Worm (Caenorhabditis elegans) whole organism, L3 larva: ENCODE data around the gene K08D12.8.

Source experiments
- R02D3.7 ChIP-seq: fragments of 150-350 bp; optimal IDR thresholded peaks from 2 replicates; lab custom pipeline; 2014; ENCODE audit warnings: missing biosample characterization, missing genetic modification characterization
- ZK546.5 ChIP-seq: sonication (generic microtip); optimal IDR thresholded peaks from 2 replicates; lab custom pipeline; 2017; ENCODE audit warnings: missing biosample characterization, missing genetic modification characterization
- aly-2 ChIP-seq: fragments of 150-350 bp; optimal IDR thresholded peaks from 2 replicates; lab custom pipeline; 2014; ENCODE audit warnings: missing biosample characterization, missing genetic modification characterization
- ama-1 ChIP-seq: fragments of 150-350 bp; optimal IDR thresholded peaks from 2 replicates; lab custom pipeline; 2018
- ceh-16 ChIP-seq: sonication (generic microtip); optimal IDR thresholded peaks from 2 replicates; lab custom pipeline; 2017; ENCODE audit warnings: missing biosample characterization, missing genetic modification characterization
- ceh-28 ChIP-seq: fragments of 150-350 bp; optimal IDR thresholded peaks from 2 replicates; lab custom pipeline; 2014; ENCODE audit warnings: missing biosample characterization, missing genetic modification reagents, missing genetic modification characterization
- ceh-82 ChIP-seq: fragments of 150-350 bp; optimal IDR thresholded peaks from 2 replicates; lab custom pipeline; 2014; ENCODE audit warnings: missing biosample characterization, missing genetic modification characterization
- egl-27 ChIP-seq: sonication (generic microtip); optimal IDR thresholded peaks from 4 replicates; lab custom pipeline; 2017; ENCODE audit warnings: missing biosample characterization, missing genetic modification reagents, missing genetic modification characterization
- egl-5 ChIP-seq: fragments of 150-350 bp; optimal IDR thresholded peaks from 2 replicates; lab custom pipeline; 2017; ENCODE audit warnings: missing biosample characterization, missing genetic modification reagents, missing genetic modification characterization, inconsistent platforms
- elt-1 ChIP-seq: fragments of 150-350 bp; optimal IDR thresholded peaks from 2 replicates; lab custom pipeline; 2014; ENCODE audit warnings: missing biosample characterization, missing genetic modification characterization
- elt-2 ChIP-seq: sonication (generic microtip); optimal IDR thresholded peaks from 2 replicates; lab custom pipeline; 2016; ENCODE audit warnings: missing genetic modification reagents, mild to moderate bottlenecking, missing genetic modification characterization, missing compliant biosample characterization
- elt-3 ChIP-seq, 3 experiments: fragments of 150-350 bp in 1 of 3; sonication (generic microtip) in 2 of 3; optimal IDR thresholded peaks; 2 replicates in 2 of 3; 4 replicates in 1 of 3; lab custom pipeline; 2014 to 2017; ENCODE audit warnings: missing biosample characterization in 3 of 3, missing genetic modification characterization in 3 of 3
- eor-1 ChIP-seq, 2 experiments: fragments of 150-350 bp; optimal IDR thresholded peaks; 2 replicates each; lab custom pipeline; 2014 to 2018; ENCODE audit warnings: missing biosample characterization in 2 of 2, missing genetic modification characterization in 2 of 2
- fkh-10 ChIP-seq: sonication (generic microtip); optimal IDR thresholded peaks from 2 replicates; lab custom pipeline; 2017; ENCODE audit warnings: missing biosample characterization, missing genetic modification reagents, missing genetic modification characterization
- fkh-2 ChIP-seq: fragments of 150-350 bp; optimal IDR thresholded peaks from 2 replicates; lab custom pipeline; 2014; ENCODE audit warnings: missing biosample characterization, missing genetic modification reagents, missing genetic modification characterization
- fos-1 ChIP-seq: fragments of 150-350 bp; optimal IDR thresholded peaks from 2 replicates; lab custom pipeline; 2014; ENCODE audit warnings: missing biosample characterization, missing genetic modification characterization
- hmg-11 ChIP-seq: sonication (generic microtip); optimal IDR thresholded peaks from 2 replicates; lab custom pipeline; 2016; ENCODE audit warnings: missing genetic modification characterization, missing compliant biosample characterization
- jun-1 ChIP-seq: fragments of 150-350 bp; optimal IDR thresholded peaks from 2 replicates; lab custom pipeline; 2014; ENCODE audit warnings: missing biosample characterization, missing genetic modification reagents, missing genetic modification characterization
- lin-15B ChIP-seq: fragments of 150-350 bp; optimal IDR thresholded peaks from 2 replicates; lab custom pipeline; 2014; ENCODE audit warnings: missing biosample characterization, missing genetic modification characterization
- lin-39 ChIP-seq: fragments of 150-350 bp; optimal IDR thresholded peaks from 2 replicates; lab custom pipeline; 2018; ENCODE audit warnings: missing biosample characterization, missing genetic modification reagents, missing genetic modification characterization
- lsy-12 ChIP-seq: sonication (generic microtip); optimal IDR thresholded peaks from 2 replicates; lab custom pipeline; 2016; ENCODE audit warnings: mild to moderate bottlenecking, missing genetic modification characterization, missing compliant biosample characterization
- mml-1 ChIP-seq: fragments of 150-350 bp; sonication (generic microtip); optimal IDR thresholded peaks from 3 replicates; lab custom pipeline; 2014; ENCODE audit warnings: missing biosample characterization, missing genetic modification characterization
- nfya-1 ChIP-seq: sonication (generic microtip); optimal IDR thresholded peaks from 2 replicates; lab custom pipeline; 2017; ENCODE audit warnings: missing genetic modification characterization, mild to moderate bottlenecking, missing compliant biosample characterization, antibody characterized with exemption, moderate library complexity; ENCODE audit not compliant: insufficient read depth
- nhr-12 ChIP-seq: fragments of 150-350 bp; optimal IDR thresholded peaks from 2 replicates; lab custom pipeline; 2014; ENCODE audit warnings: missing biosample characterization, missing genetic modification characterization
- nhr-23 ChIP-seq: fragments of 150-350 bp; optimal IDR thresholded peaks from 2 replicates; lab custom pipeline; 2014; ENCODE audit warnings: missing biosample characterization, missing genetic modification reagents, missing genetic modification characterization
- nhr-237 ChIP-seq: fragments of 150-350 bp; optimal IDR thresholded peaks from 2 replicates; lab custom pipeline; 2014; ENCODE audit warnings: missing biosample characterization, missing genetic modification characterization
- nhr-25 ChIP-seq: sonication (generic microtip); optimal IDR thresholded peaks from 2 replicates; lab custom pipeline; 2017; ENCODE audit warnings: missing biosample characterization, missing genetic modification characterization
- nhr-43 ChIP-seq: sonication (generic microtip); optimal IDR thresholded peaks from 2 replicates; lab custom pipeline; 2016; ENCODE audit warnings: mild to moderate bottlenecking, missing genetic modification characterization, missing compliant biosample characterization; ENCODE audit not compliant: poor library complexity, severe bottlenecking
- nhr-67 ChIP-seq: fragments of 150-350 bp; optimal IDR thresholded peaks from 2 replicates; lab custom pipeline; 2014; ENCODE audit warnings: missing biosample characterization, missing genetic modification characterization
- nhr-76 ChIP-seq: fragments of 150-350 bp; sonication (generic microtip); optimal IDR thresholded peaks from 5 replicates; lab custom pipeline; 2014; ENCODE audit warnings: missing biosample characterization, missing genetic modification characterization
- nhr-77 ChIP-seq: fragments of 150-350 bp; optimal IDR thresholded peaks from 2 replicates; lab custom pipeline; 2014; ENCODE audit warnings: missing biosample characterization, missing genetic modification characterization
- pha-4 ChIP-seq: fragments of 150-350 bp; optimal IDR thresholded peaks from 2 replicates; lab custom pipeline; 2014; ENCODE audit warnings: missing biosample characterization, missing genetic modification reagents, missing genetic modification characterization
- skn-1 ChIP-seq: fragments of 150-350 bp; optimal IDR thresholded peaks from 2 replicates; lab custom pipeline; 2014; ENCODE audit warnings: missing biosample characterization, missing genetic modification characterization
- snpc-4 ChIP-seq: fragments of 150-350 bp; optimal IDR thresholded peaks from 2 replicates; lab custom pipeline; 2014; ENCODE audit warnings: missing biosample characterization, missing genetic modification characterization
- tbx-2 ChIP-seq: sonication (generic microtip); optimal IDR thresholded peaks from 2 replicates; lab custom pipeline; 2016; ENCODE audit warnings: mild to moderate bottlenecking, missing genetic modification characterization, missing compliant biosample characterization
- unc-39 ChIP-seq: sonication (generic microtip); optimal IDR thresholded peaks from 4 replicates; lab custom pipeline; 2017; ENCODE audit warnings: missing biosample characterization, missing genetic modification characterization
- ztf-11 ChIP-seq: fragments of 150-350 bp; optimal IDR thresholded peaks from 2 replicates; lab custom pipeline; 2014; ENCODE audit warnings: missing biosample characterization, missing genetic modification characterization
- ztf-4 ChIP-seq: fragments of 150-350 bp; optimal IDR thresholded peaks from 2 replicates; lab custom pipeline; 2014; ENCODE audit warnings: missing biosample characterization, missing genetic modification characterization

The K08D12.8 gene

DNA sequence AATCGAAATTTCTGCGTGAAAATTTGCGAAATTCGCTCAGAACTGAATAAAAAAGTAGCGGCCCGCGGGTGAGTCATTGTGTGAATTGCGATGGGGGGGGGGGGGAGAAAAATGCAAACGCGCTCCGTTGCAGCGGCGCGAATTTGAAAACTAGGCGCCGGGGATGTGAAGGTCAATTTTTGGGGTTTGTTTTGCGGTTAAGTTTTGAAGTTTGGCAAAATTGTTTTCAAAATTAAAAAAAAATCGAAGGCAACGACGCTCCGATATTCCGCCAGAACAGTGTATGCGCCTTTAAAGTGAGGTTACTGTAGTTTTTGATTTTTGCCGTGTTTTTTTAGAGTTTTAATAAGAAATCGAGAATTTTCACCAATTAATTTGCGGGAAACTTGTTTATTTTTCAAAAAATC, 12.3 kb downstream of the K08D12.8 start:
- TF ChIP-seq snpc-4 (tag; lab: Kevin White, UChicago) (peak; percentile 20), jun-1 (tag; lab: Kevin White, UChicago) (peak; percentile 37), hmg-11 (peak; percentile 52), lsy-12 (tag; lab: Kevin White, UChicago) (peak; percentile 15), nhr-25 (tag; lab: Kevin White, UChicago) (peak; percentile 60), aly-2 (no peak), nhr-23 (tag; lab: Kevin White, UChicago) (peak; percentile 77), lin-39 (tag; lab: Kevin White, UChicago) (peak; percentile 73), pha-4 (tag; lab: Kevin White, UChicago) (peak; percentile 21), lin-15B (tag; lab: Kevin White, UChicago) (peak; percentile 70), nhr-43 (tag; lab: Kevin White, UChicago) (no peak), fos-1 (tag; lab: Kevin White, UChicago) (peak; percentile 57), ama-1 (lab: Kevin White, UChicago) (peak; percentile 75), ZK546.5 (no peak), nfya-1 (peak; percentile 66)

ce11 chrIV:1738892-1739291, 12.9 kb downstream of the K08D12.8 start:
- TF ChIP-seq ceh-16 (tag; lab: Kevin White, UChicago) (no peak), lin-39 (tag; lab: Kevin White, UChicago) (no peak), aly-2 (no peak)

ce11 chrIV:1739366-1740104, 13.5 kb downstream of the K08D12.8 start:
- TF ChIP-seq hmg-11 (peak; percentile 38), lin-15B (tag; lab: Kevin White, UChicago) (peak; percentile 1), elt-2 (tag; lab: Kevin White, UChicago) (peak; percentile 33), nhr-23 (tag; lab: Kevin White, UChicago) (peak; percentile 3), elt-1 (tag; lab: Kevin White, UChicago) (no peak), unc-39 (tag; lab: Kevin White, UChicago) (no peak)

- TF ChIP-seq egl-5 (tag; lab: Kevin White, UChicago) (no peak), fkh-10 (GFP tag; lab: Kevin White, UChicago) (no peak), ama-1 (lab: Kevin White, UChicago) (no peak), ZK546.5 (no peak), nfya-1 (no peak), elt-1 (tag; lab: Kevin White, UChicago) (no peak), nhr-67 (tag; lab: Kevin White, UChicago) (no peak), elt-2 (tag; lab: Kevin White, UChicago) (peak; percentile 13), nhr-12 (tag; lab: Kevin White, UChicago) (no peak), nhr-43 (tag; lab: Kevin White, UChicago) (no peak), mml-1 (tag; lab: Kevin White, UChicago) (no peak), ceh-28 (peak; percentile 96), hmg-11 (no peak), R02D3.7 (tag; lab: Kevin White, UChicago) (no peak), ztf-4 (tag; lab: Kevin White, UChicago) (no peak)
Observed at ce11 chrIV:1740105-1741023, 14.4 kb downstream of the K08D12.8 start, which contains the start of gene ptpn-22. Gene ptpn-22, minus strand, starts transcription at chrIV:1740262.

- TF ChIP-seq eor-1 (tag; optimal IDR thresholded peaks at IDR 0.05; lab: Kevin White, UChicago): no peak
- TF ChIP-seq nhr-76 (tag; lab: Kevin White, UChicago): no peak
- no peak for TF ChIP-seq fos-1 (tag; lab: Kevin White, UChicago)
- peak; percentile 70 for TF ChIP-seq lsy-12 (tag; lab: Kevin White, UChicago)
- TF ChIP-seq fkh-2 (tag; lab: Kevin White, UChicago): no peak
- no peak for TF ChIP-seq tbx-2 (tag; lab: Kevin White, UChicago)
- TF ChIP-seq mml-1 (tag; lab: Kevin White, UChicago): no peak
- TF ChIP-seq pha-4 (tag; lab: Kevin White, UChicago): peak; percentile 82
- TF ChIP-seq ztf-4 (tag; lab: Kevin White, UChicago): no peak
- TF ChIP-seq skn-1 (tag; lab: Kevin White, UChicago): no peak
- no peak for TF ChIP-seq elt-1 (tag; lab: Kevin White, UChicago)
- TF ChIP-seq ztf-11 (tag; lab: Kevin White, UChicago): no peak
- TF ChIP-seq elt-3 (tag; optimal IDR thresholded peaks at IDR 0.05; lab: Kevin White, UChicago): no peak
- peak; percentile 38 for TF ChIP-seq ceh-82 (tag; lab: Kevin White, UChicago)
- TF ChIP-seq egl-5 (tag; lab: Kevin White, UChicago): peak; percentile 15
- peak; percentile 56 for TF ChIP-seq nhr-25 (tag; lab: Kevin White, UChicago)
- TF ChIP-seq egl-27 (tag; lab: Kevin White, UChicago): no peak
- peak; percentile 46 for TF ChIP-seq ceh-28
- no peak for TF ChIP-seq nhr-237
- no peak for TF ChIP-seq unc-39 (tag; lab: Kevin White, UChicago)
- TF ChIP-seq ama-1 (lab: Kevin White, UChicago): no peak
- no peak for TF ChIP-seq nhr-77 (tag; lab: Kevin White, UChicago)
- TF ChIP-seq ceh-16 (tag; lab: Kevin White, UChicago): no peak
Observed at ce11 chrIV:1745453-1746051, 19.6 kb downstream of the K08D12.8 start, which contains the start of the genes Y41D4A.6 and Y41D4A.4. Gene Y41D4A.6, minus strand, starts transcription at chrIV:1745503. Gene Y41D4A.4, plus strand, starts transcription at chrIV:1746001.
